Worm (Caenorhabditis elegans): Measurements from ENCODE around the gene pigs-1.

ce11 chrIV:10153479-10153878, 4.6 kb upstream of the pigs-1 start:
- TF ChIP-seq flt-1 (GFP tag; IDR thresholded peaks at IDR 0.05) (no peak), ztf-23 (GFP tag; IDR thresholded peaks at IDR 0.05) (no peak), cog-1 (tag; optimal IDR thresholded peaks at IDR 0.05) (no peak), ztf-29 (GFP tag; IDR thresholded peaks at IDR 0.05) (no peak), klf-2 (GFP tag; conservative IDR thresholded peaks at IDR 0.05) (no peak), tab-1 (GFP tag; IDR thresholded peaks at IDR 0.05) (no peak), ref-1 (GFP tag; conservative IDR thresholded peaks at IDR 0.05) (no peak)

Data from whole organism, midembryonic.